In the genomic region with DNA sequence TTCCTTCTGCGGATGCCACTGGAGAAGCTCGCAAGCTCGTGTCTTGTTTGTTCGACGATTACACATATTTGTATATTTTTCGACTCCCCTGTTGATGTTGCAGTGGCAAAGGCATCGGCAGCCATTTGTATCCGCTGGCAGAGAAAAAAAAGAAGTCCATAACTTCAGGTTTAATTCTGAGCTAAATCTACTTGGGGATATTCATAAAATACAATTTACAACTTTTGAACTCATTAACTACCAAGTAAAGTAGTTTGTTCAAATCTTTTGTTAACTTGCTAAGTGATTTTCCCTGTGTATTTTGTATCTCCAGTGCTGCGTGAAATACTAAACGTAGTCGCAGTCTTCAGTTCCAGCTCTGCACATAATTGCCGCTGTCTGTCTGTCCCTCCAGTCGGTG, we compare ENCODE assay signal across 2 fruit fly cellular contexts.
A peak's percentile ranks its signal among the peaks of the same experiment; 100 is the strongest.
TF ChIP-seq lines count a peak whose summit lies in the region.

No protein-coding gene starts in this region.

TF ChIP-seq in whole organism, embryonic, 481 proteins besides CTCF, POLR2A, EP300 and RAD21 (continued from another document and continues in another):
- TF ChIP-seq CoRest (tag; optimal IDR thresholded peaks at IDR 0.05; lab: Kevin White, UChicago) (no peak), Hmr (GFP tag; optimal IDR thresholded peaks at IDR 0.05; lab: Kevin White, UChicago) (no peak), fd102C (GFP tag; optimal IDR thresholded peaks at IDR 0.05; lab: Kevin White, UChicago) (no peak), NK7.1 (GFP tag; optimal IDR thresholded peaks at IDR 0.05; lab: Kevin White, UChicago) (no peak), Antp (GFP tag; optimal IDR thresholded peaks at IDR 0.05; lab: Kevin White, UChicago) (no peak), CG8765 (GFP tag; IDR thresholded peaks at IDR 0.05; lab: Robert Waterston, UW) (no peak), fd96Cb (tag; optimal IDR thresholded peaks at IDR 0.05; lab: Kevin White, UChicago) (peak; percentile 24), Spps (tag; optimal IDR thresholded peaks at IDR 0.05; lab: Kevin White, UChicago) (peak; percentile 43), phol (tag; optimal IDR thresholded peaks at IDR 0.05; lab: Kevin White, UChicago) (peak; percentile 49), BEAF-32 (GFP tag; optimal IDR thresholded peaks at IDR 0.05; lab: Kevin White, UChicago) (no peak), Elba2 (GFP tag; optimal IDR thresholded peaks at IDR 0.05; lab: Kevin White, UChicago) (no peak), Nf-YC (tag; optimal IDR thresholded peaks at IDR 0.05; lab: Kevin White, UChicago) (no peak), CG10565 (GFP tag; optimal IDR thresholded peaks at IDR 0.05; lab: Kevin White, UChicago) (no peak), Aef1 (GFP tag; IDR thresholded peaks at IDR 0.05; lab: Robert Waterston, UW) (no peak), Meics (GFP tag; optimal IDR thresholded peaks at IDR 0.05; lab: Kevin White, UChicago) (no peak), CG4707 (GFP tag; optimal IDR thresholded peaks at IDR 0.05; lab: Kevin White, UChicago) (no peak), D (optimal IDR thresholded peaks at IDR 0.05; lab: Kevin White, UChicago) (no peak), D (GFP tag; optimal IDR thresholded peaks at IDR 0.05; lab: Kevin White, UChicago) (no peak), maf-S (GFP tag; optimal IDR thresholded peaks at IDR 0.05; lab: Kevin White, UChicago) (no peak), sisA (GFP tag; IDR thresholded peaks at IDR 0.05; lab: Robert Waterston, UW) (no peak), CG14441 (GFP tag; IDR thresholded peaks at IDR 0.05; lab: Robert Waterston, UW) (no peak), CG13894 (tag; optimal IDR thresholded peaks at IDR 0.05; lab: Kevin White, UChicago) (no peak), CG11085 (GFP tag; IDR thresholded peaks at IDR 0.05; lab: Robert Waterston, UW) (no peak), bbx (GFP tag; IDR thresholded peaks at IDR 0.05; lab: Robert Waterston, UW; ENCODE audit: partially characterized antibody) (no peak), gcm (GFP tag; optimal IDR thresholded peaks at IDR 0.05; lab: Kevin White, UChicago) (no peak), rib (GFP tag; IDR thresholded peaks at IDR 0.05; lab: Robert Waterston, UW) (no peak), E2f1 (GFP tag; IDR thresholded peaks at IDR 0.05; lab: Robert Waterston, UW) (no peak), fd3F (GFP tag; optimal IDR thresholded peaks at IDR 0.05; lab: Kevin White, UChicago) (no peak), tup (GFP tag; optimal IDR thresholded peaks at IDR 0.05; lab: Kevin White, UChicago) (no peak), TFAM (GFP tag; optimal IDR thresholded peaks at IDR 0.05; lab: Kevin White, UChicago) (no peak), chn (GFP tag; optimal IDR thresholded peaks at IDR 0.05; lab: Kevin White, UChicago) (peak; percentile 2), CG15514 (GFP tag; optimal IDR thresholded peaks at IDR 0.05; lab: Kevin White, UChicago) (no peak), Eip74EF (GFP tag; optimal IDR thresholded peaks at IDR 0.05; lab: Kevin White, UChicago) (no peak), CG4820 (GFP tag; optimal IDR thresholded peaks at IDR 0.05; lab: Kevin White, UChicago) (no peak), CG2712 (tag; optimal IDR thresholded peaks at IDR 0.05; lab: Kevin White, UChicago) (no peak), Fer2 (tag; optimal IDR thresholded peaks at IDR 0.05; lab: Kevin White, UChicago) (no peak), Trl (optimal IDR thresholded peaks at IDR 0.05; lab: Kevin White, UChicago) (no peak), Trl (GFP tag; optimal IDR thresholded peaks at IDR 0.05; lab: Kevin White, UChicago) (no peak), CG8281 (tag; optimal IDR thresholded peaks at IDR 0.05; lab: Kevin White, UChicago) (no peak), vfl (GFP tag; optimal IDR thresholded peaks at IDR 0.05; lab: Kevin White, UChicago) (no peak), Kr (GFP tag; optimal IDR thresholded peaks at IDR 0.05; lab: Kevin White, UChicago) (no peak), CG7357 (GFP tag; IDR thresholded peaks at IDR 0.05; lab: Robert Waterston, UW) (no peak), CG2199 (GFP tag; IDR thresholded peaks at IDR 0.05; lab: Robert Waterston, UW) (no peak), Mes4 (GFP tag; optimal IDR thresholded peaks at IDR 0.05; lab: Kevin White, UChicago) (peak; percentile 24), mld (GFP tag; IDR thresholded peaks at IDR 0.05; lab: Robert Waterston, UW; ENCODE audit: partially characterized antibody) (no peak), CG32772 (GFP tag; IDR thresholded peaks at IDR 0.05; lab: Robert Waterston, UW) (no peak), CG4360 (GFP tag; IDR thresholded peaks at IDR 0.05; lab: Robert Waterston, UW) (no peak), chm (GFP tag; IDR thresholded peaks at IDR 0.05; lab: Robert Waterston, UW) (no peak), CG11504 (tag; optimal IDR thresholded peaks at IDR 0.05; lab: Kevin White, UChicago) (peak; percentile 53), sens (GFP tag; lab: Kevin White, UChicago) (peak; percentile 74), E2f2 (GFP tag; IDR thresholded peaks at IDR 0.05; lab: Robert Waterston, UW) (peak; percentile 17; the same call in 1 of the 2 replicates), Gug (GFP tag; IDR thresholded peaks at IDR 0.05; lab: Robert Waterston, UW) (no peak), ash1 (GFP tag; optimal IDR thresholded peaks at IDR 0.05; lab: Kevin White, UChicago) (no peak), CG8089 (GFP tag; optimal IDR thresholded peaks at IDR 0.05; lab: Kevin White, UChicago) (peak; percentile 12), hb (GFP tag; IDR thresholded peaks at IDR 0.05; lab: Robert Waterston, UW; ENCODE audit: partially characterized antibody) (no peak), HLH4C (GFP tag; IDR thresholded peaks at IDR 0.05; lab: Robert Waterston, UW; ENCODE audit: partially characterized antibody) (no peak), salm (tag; optimal IDR thresholded peaks at IDR 0.05; lab: Kevin White, UChicago) (no peak), CrebB (tag; optimal IDR thresholded peaks at IDR 0.05; lab: Kevin White, UChicago) (no peak), CG1529 (GFP tag; optimal IDR thresholded peaks at IDR 0.05; lab: Kevin White, UChicago) (peak; percentile 28), CG18011 (GFP tag; optimal IDR thresholded peaks at IDR 0.05; lab: Kevin White, UChicago) (no peak), CG8924 (tag; optimal IDR thresholded peaks at IDR 0.05; lab: Kevin White, UChicago) (peak; percentile 6), lbe (GFP tag; optimal IDR thresholded peaks at IDR 0.05; lab: Kevin White, UChicago) (no peak), CG10959 (GFP tag; IDR thresholded peaks at IDR 0.05; lab: Robert Waterston, UW) (no peak), Myb (GFP tag; optimal IDR thresholded peaks at IDR 0.05; lab: Kevin White, UChicago) (no peak), CG30403 (GFP tag; optimal IDR thresholded peaks at IDR 0.05; lab: Kevin White, UChicago) (peak; percentile 21), Awh (GFP tag; IDR thresholded peaks at IDR 0.05; lab: Robert Waterston, UW) (no peak), trem (tag; optimal IDR thresholded peaks at IDR 0.05; lab: Kevin White, UChicago) (peak; percentile 23), sim (GFP tag; IDR thresholded peaks at IDR 0.05; lab: Robert Waterston, UW) (no peak)

TF ChIP-seq in whole organism, prepupa, 60 proteins besides CTCF, POLR2A, EP300 and RAD21 (continued from another document):
- TF ChIP-seq vri (GFP tag; optimal IDR thresholded peaks at IDR 0.05; lab: Kevin White, UChicago): no peak
- peak; percentile 92 for TF ChIP-seq Ets96B (tag; optimal IDR thresholded peaks at IDR 0.05; lab: Kevin White, UChicago)
- TF ChIP-seq CG6276 (GFP tag; optimal IDR thresholded peaks at IDR 0.05; lab: Kevin White, UChicago): peak; percentile 79
- peak; percentile 47 for TF ChIP-seq Sox15 (GFP tag; optimal IDR thresholded peaks at IDR 0.05; lab: Kevin White, UChicago)
- TF ChIP-seq CG8632 (GFP tag; optimal IDR thresholded peaks at IDR 0.05; lab: Kevin White, UChicago): peak; percentile 73
- peak; percentile 66 for TF ChIP-seq CG16779 (tag; optimal IDR thresholded peaks at IDR 0.05; lab: Kevin White, UChicago)
- TF ChIP-seq fd59A (GFP tag; optimal IDR thresholded peaks at IDR 0.05; lab: Kevin White, UChicago): peak; percentile 90
- peak; percentile 93 for TF ChIP-seq CG6163 (GFP tag; IDR thresholded peaks at IDR 0.05; lab: Robert Waterston, UW)
- no peak for TF ChIP-seq Eip93F (GFP tag; optimal IDR thresholded peaks at IDR 0.05; lab: Kevin White, UChicago)
- TF ChIP-seq Hr4 (GFP tag; optimal IDR thresholded peaks at IDR 0.05; lab: Kevin White, UChicago): peak; percentile 87
- TF ChIP-seq CG10631 (GFP tag; optimal IDR thresholded peaks at IDR 0.05; lab: Kevin White, UChicago): peak; percentile 89
- TF ChIP-seq Lpt (GFP tag; optimal IDR thresholded peaks at IDR 0.05; lab: Kevin White, UChicago): peak; percentile 92
- TF ChIP-seq CG6854 (GFP tag; optimal IDR thresholded peaks at IDR 0.05; lab: Kevin White, UChicago): no peak
- TF ChIP-seq CG7368 (GFP tag; optimal IDR thresholded peaks at IDR 0.05; lab: Kevin White, UChicago): peak; percentile 80
- TF ChIP-seq OdsH (GFP tag; optimal IDR thresholded peaks at IDR 0.05; lab: Kevin White, UChicago): peak; percentile 91
- peak; percentile 91 for TF ChIP-seq CG10669 (GFP tag; optimal IDR thresholded peaks at IDR 0.05; lab: Kevin White, UChicago)
- TF ChIP-seq CG34406 (GFP tag; optimal IDR thresholded peaks at IDR 0.05; lab: Kevin White, UChicago): peak; percentile 74
- TF ChIP-seq CG8319 (GFP tag; optimal IDR thresholded peaks at IDR 0.05; lab: Kevin White, UChicago): peak; percentile 73
- TF ChIP-seq dac (GFP tag; optimal IDR thresholded peaks at IDR 0.05; lab: Kevin White, UChicago): peak; percentile 84
- peak; percentile 33 for TF ChIP-seq Smox (GFP tag; optimal IDR thresholded peaks at IDR 0.05; lab: Kevin White, UChicago)
- peak; percentile 92 for TF ChIP-seq CG32006 (GFP tag; optimal IDR thresholded peaks at IDR 0.05; lab: Kevin White, UChicago)
- TF ChIP-seq Gug (GFP tag; IDR thresholded peaks at IDR 0.05; lab: Robert Waterston, UW): peak; percentile 87
- TF ChIP-seq Eip75B (GFP tag; optimal IDR thresholded peaks at IDR 0.05; lab: Kevin White, UChicago): peak; percentile 86
- TF ChIP-seq achi (GFP tag; optimal IDR thresholded peaks at IDR 0.05; lab: Kevin White, UChicago): peak; percentile 91
- no peak for TF ChIP-seq fkh (GFP tag; optimal IDR thresholded peaks at IDR 0.05; lab: Kevin White, UChicago)
- peak; percentile 87 to 92 for TF ChIP-seq salr (GFP tag; optimal IDR thresholded peaks at IDR 0.05; lab: Kevin White, UChicago)
- TF ChIP-seq CG3919 (GFP tag; optimal IDR thresholded peaks at IDR 0.05; lab: Kevin White, UChicago): peak; percentile 92
- TF ChIP-seq cyc (GFP tag; optimal IDR thresholded peaks at IDR 0.05; lab: Kevin White, UChicago): peak; percentile 38
- TF ChIP-seq Ets21C (GFP tag; optimal IDR thresholded peaks at IDR 0.05; lab: Kevin White, UChicago): no peak
- peak; percentile 55 for TF ChIP-seq esn (GFP tag; optimal IDR thresholded peaks at IDR 0.05; lab: Kevin White, UChicago)
- peak; percentile 93 for TF ChIP-seq CG8119 (GFP tag; IDR thresholded peaks at IDR 0.05; lab: Robert Waterston, UW)
- peak; percentile 87 for TF ChIP-seq CG11294 (GFP tag; IDR thresholded peaks at IDR 0.05; lab: Robert Waterston, UW)
- TF ChIP-seq CG11762 (GFP tag; optimal IDR thresholded peaks at IDR 0.05; lab: Kevin White, UChicago; ENCODE audit: insufficient read depth): peak; percentile 85
- TF ChIP-seq Sox102F (GFP tag; optimal IDR thresholded peaks at IDR 0.05; lab: Kevin White, UChicago): peak; percentile 40
- peak; percentile 61 for TF ChIP-seq topi (GFP tag; optimal IDR thresholded peaks at IDR 0.05; lab: Kevin White, UChicago)
- peak; percentile 37 for TF ChIP-seq CG31627 (GFP tag; optimal IDR thresholded peaks at IDR 0.05; lab: Kevin White, UChicago)
- TF ChIP-seq ss (GFP tag; optimal IDR thresholded peaks at IDR 0.05; lab: Kevin White, UChicago): peak; percentile 51 to 79
- peak; percentile 95 for TF ChIP-seq Eip78C (GFP tag; lab: Kevin White, UChicago)
- peak; percentile 85 for TF ChIP-seq CG6808 (GFP tag; optimal IDR thresholded peaks at IDR 0.05; lab: Kevin White, UChicago)
